Worm (Caenorhabditis elegans): ENCODE results near the gene pup-2.

Gene pup-2

DNA sequence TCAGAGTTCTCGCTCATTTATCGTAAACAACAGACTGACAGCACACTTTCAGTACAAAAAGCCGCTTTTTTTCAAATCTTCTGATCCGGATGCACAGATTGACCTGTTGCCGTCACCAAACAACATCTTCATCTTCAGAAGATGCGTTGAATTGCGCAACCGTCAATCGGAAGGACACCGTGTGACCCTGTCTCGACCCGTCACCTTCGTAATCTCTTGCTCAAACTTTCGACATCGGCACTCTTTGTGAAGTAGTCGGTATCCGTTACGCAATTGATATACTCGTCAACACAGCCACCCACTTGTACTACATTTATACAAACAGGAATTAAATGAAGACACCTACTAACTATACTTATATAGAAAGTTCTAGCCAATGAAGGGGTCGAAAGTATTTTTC, 34.7 kb upstream of the pup-2 start:
- TF ChIP-seq him-1 (tag; optimal IDR thresholded peaks at IDR 0.05): no peak
- no peak for TF ChIP-seq W03F9.2 (tag; optimal IDR thresholded peaks at IDR 0.05)
- TF ChIP-seq dao-5 (tag; optimal IDR thresholded peaks at IDR 0.05): no peak

ce11 chrIII:5153137-5153536, 32.6 kb upstream of the pup-2 start, which contains the start of the genes rbm-42 and grwd-1:
Gene rbm-42 (minus strand): TSS chrIII:5153229.
Gene grwd-1 (plus strand): TSS chrIII:5153464.
- TF ChIP-seq dao-5 (tag; optimal IDR thresholded peaks at IDR 0.05) (no peak), W03F9.2 (tag; optimal IDR thresholded peaks at IDR 0.05) (peak; percentile 77)

- no peak for TF ChIP-seq W03F9.2 (tag; optimal IDR thresholded peaks at IDR 0.05)
- TF ChIP-seq dao-5 (tag; optimal IDR thresholded peaks at IDR 0.05): no peak
- no peak for TF ChIP-seq him-1 (tag; optimal IDR thresholded peaks at IDR 0.05)
These were observed 30.3 kb upstream of the pup-2 start for ce11 chrIII:5155393-5155792.

DNA sequence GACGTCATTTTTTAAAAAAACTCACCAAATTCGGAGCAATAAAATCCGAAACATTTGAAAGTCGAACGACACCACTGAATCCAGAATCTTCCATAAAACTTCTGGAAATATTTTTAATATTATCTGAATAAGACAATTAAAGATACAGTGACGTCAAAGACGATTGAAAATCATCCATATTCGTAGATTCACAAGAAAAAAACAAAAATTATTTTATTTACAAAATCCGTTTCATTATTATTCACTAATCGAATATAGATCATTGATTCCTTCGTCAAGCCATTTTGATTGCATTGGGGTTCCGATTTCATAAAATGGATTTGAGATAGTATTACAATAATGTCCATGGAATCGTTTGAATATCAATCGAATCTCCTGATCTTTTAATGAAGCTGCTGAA, 27.0 kb upstream of the pup-2 start, which contains the start of gene oxy-4:
TSS of gene oxy-4 (minus strand) at position 101 of the 400 bp plus-strand sequence.
- TF ChIP-seq him-1 (tag; optimal IDR thresholded peaks at IDR 0.05): no peak
- no peak for TF ChIP-seq W03F9.2 (tag; optimal IDR thresholded peaks at IDR 0.05)
- no peak for TF ChIP-seq dao-5 (tag; optimal IDR thresholded peaks at IDR 0.05)

- no peak for TF ChIP-seq him-1 (tag; optimal IDR thresholded peaks at IDR 0.05)
- TF ChIP-seq dao-5 (tag; optimal IDR thresholded peaks at IDR 0.05): no peak
- no peak for TF ChIP-seq W03F9.2 (tag; optimal IDR thresholded peaks at IDR 0.05)
These were observed 26.2 kb upstream of the pup-2 start, which contains the start of gene T10F2.5 for ce11 chrIII:5159505-5159904. Gene T10F2.5 (minus strand): TSS chrIII:5159605.

ce11 chrIII:5160803-5161202, 24.9 kb upstream of the pup-2 start:
- no peak for TF ChIP-seq him-1 (tag; optimal IDR thresholded peaks at IDR 0.05)
- no peak for TF ChIP-seq W03F9.2 (tag; optimal IDR thresholded peaks at IDR 0.05)
- TF ChIP-seq dao-5 (tag; optimal IDR thresholded peaks at IDR 0.05): no peak

- TF ChIP-seq dao-5 (tag; optimal IDR thresholded peaks at IDR 0.05) (no peak), W03F9.2 (tag; optimal IDR thresholded peaks at IDR 0.05) (peak; percentile 15)
These were observed 22.7 kb upstream of the pup-2 start, which contains the start of gene gars-1 for ce11 chrIII:5162820-5163631. Gene gars-1 (minus strand): TSS chrIII:5163627.

- TF ChIP-seq dao-5 (tag; optimal IDR thresholded peaks at IDR 0.05): no peak
- no peak for TF ChIP-seq him-1 (tag; optimal IDR thresholded peaks at IDR 0.05)
- no peak for TF ChIP-seq W03F9.2 (tag; optimal IDR thresholded peaks at IDR 0.05)
These were observed 20.5 kb upstream of the pup-2 start, which contains the start of gene T10F2.2 for ce11 chrIII:5165211-5165610. Gene T10F2.2 (minus strand): TSS chrIII:5165311.

DNA sequence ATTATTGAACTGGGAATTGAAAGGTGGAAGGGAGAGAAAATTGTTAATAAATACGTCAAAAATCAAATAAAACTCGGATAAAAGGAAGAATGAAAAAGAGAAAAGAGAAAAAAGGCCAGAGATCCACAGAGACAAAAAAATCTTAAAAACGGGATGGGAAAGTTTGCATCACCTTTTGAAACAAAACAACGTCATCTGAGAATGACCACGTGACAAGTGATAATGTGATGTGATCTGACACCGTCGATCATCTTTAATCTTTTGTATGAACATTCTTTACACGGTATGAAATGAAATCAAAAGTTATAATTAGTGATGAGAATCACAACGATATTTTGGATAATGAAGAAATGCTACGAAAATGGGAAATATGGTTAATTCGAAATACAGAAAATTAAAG, 20.0 kb upstream of the pup-2 start:
- no peak for TF ChIP-seq him-1 (tag; optimal IDR thresholded peaks at IDR 0.05)
- no peak for TF ChIP-seq dao-5 (tag; optimal IDR thresholded peaks at IDR 0.05)
- TF ChIP-seq W03F9.2 (tag; optimal IDR thresholded peaks at IDR 0.05): no peak

- TF ChIP-seq W03F9.2 (tag; optimal IDR thresholded peaks at IDR 0.05) (no peak), dao-5 (tag; optimal IDR thresholded peaks at IDR 0.05) (no peak), him-1 (tag; optimal IDR thresholded peaks at IDR 0.05) (no peak)
These were observed 16.0 kb upstream of the pup-2 start, which contains the start of gene ulp-1 for ce11 chrIII:5169699-5170098. Gene ulp-1 (minus strand): TSS chrIII:5169799.

DNA sequence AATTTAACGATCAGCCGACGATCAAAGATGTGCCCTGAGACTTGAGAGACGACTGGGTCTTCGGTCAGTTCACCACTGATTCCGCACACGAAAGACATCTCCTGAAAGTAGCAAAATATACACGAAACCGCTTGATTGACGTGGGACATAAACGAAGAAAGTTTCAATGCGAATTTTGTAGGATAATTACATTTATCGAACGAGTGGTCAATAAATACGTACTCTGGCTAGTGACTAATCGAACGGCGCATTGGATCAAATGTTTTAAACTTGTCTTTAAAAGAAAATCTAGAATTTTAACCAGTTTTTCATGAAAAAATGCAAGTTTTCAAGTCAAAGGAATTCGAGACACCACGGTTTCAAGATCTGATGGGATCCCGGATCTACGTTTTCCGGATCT, 13.8 kb upstream of the pup-2 start, which contains the start of gene prp-19:
TSS of gene prp-19 (minus strand) at position 101 of the 400 bp plus-strand sequence.
- TF ChIP-seq dao-5 (tag; optimal IDR thresholded peaks at IDR 0.05) (no peak), W03F9.2 (tag; optimal IDR thresholded peaks at IDR 0.05) (no peak), him-1 (tag; optimal IDR thresholded peaks at IDR 0.05) (no peak)

DNA sequence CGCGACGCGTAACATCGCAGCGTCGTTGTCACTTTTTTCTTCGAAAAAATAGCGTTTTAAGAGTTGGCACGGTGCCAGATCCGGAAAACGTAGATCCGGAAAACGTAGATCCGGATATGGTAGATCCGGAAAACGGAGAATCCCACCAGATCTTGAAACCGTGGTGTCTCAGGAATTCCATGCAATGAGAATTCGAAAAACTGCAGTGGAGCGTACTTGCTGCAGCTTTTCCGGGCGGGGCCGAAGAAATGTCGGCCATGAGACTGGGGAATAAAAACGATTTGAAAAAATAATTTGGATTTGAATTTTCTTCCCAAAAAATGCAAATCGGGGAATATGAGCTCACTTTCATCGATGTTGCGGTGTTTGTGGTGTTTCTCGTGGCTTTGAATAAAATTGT, 13.2 kb upstream of the pup-2 start, which contains the start of gene K10D2.5:
TSS of gene K10D2.5 (plus strand) at position 251 of the 400 bp plus-strand sequence.
- TF ChIP-seq him-1 (tag; optimal IDR thresholded peaks at IDR 0.05) (peak; percentile 86), W03F9.2 (tag; optimal IDR thresholded peaks at IDR 0.05) (peak; percentile 89), dao-5 (tag; optimal IDR thresholded peaks at IDR 0.05) (no peak)

DNA sequence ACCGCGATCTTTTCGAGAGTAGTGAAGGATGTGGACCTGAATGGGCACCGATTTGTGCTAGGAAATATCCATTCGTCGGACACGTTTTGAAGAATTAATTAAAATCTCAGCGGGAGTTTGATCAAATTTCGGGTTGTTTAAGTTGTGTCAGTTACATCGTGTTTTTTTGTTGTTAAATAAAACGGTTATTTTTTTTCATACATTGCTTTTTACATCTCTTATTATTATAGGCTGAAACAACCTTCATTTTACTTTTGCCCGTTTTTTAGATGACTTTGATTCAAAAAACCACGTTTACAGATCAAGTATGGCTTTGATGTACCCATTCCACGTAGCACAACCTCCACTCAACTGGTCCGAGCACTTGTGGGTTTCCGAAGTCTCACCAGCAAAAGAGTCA, 12.6 kb upstream of the pup-2 start, which contains the start of gene emb-1:
TSS of gene emb-1 (plus strand) at position 301 of the 400 bp plus-strand sequence.
- TF ChIP-seq W03F9.2 (tag; optimal IDR thresholded peaks at IDR 0.05) (no peak), him-1 (tag; optimal IDR thresholded peaks at IDR 0.05) (no peak), dao-5 (tag; optimal IDR thresholded peaks at IDR 0.05) (no peak)

DNA sequence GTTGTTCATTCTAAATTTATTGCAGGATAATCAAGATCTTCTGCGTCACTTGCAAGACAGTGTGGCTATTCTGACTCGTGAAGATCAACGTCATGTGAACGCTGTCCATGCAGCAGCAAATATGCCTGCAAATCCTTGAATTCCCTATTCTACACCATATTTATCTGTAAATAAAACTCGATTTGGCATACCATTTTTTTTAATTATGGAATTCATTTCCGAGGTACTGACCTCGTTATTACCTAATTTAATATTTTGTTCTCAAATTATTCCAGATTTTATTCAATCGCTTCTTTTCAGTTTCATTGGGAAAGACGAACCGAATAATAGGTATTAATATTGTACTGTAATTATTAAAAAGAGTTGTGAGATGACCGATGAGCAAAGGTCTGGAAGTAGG, 12.1 kb upstream of the pup-2 start, which contains the start of gene cid-1:
TSS of gene cid-1 (plus strand) at position 301 of the 400 bp plus-strand sequence.
- TF ChIP-seq dao-5 (tag; optimal IDR thresholded peaks at IDR 0.05): no peak
- no peak for TF ChIP-seq him-1 (tag; optimal IDR thresholded peaks at IDR 0.05)
- no peak for TF ChIP-seq W03F9.2 (tag; optimal IDR thresholded peaks at IDR 0.05)
